Fruit fly (Drosophila melanogaster) Kc167 (cell line): ENCODE data around the gene rasp.

Experiments
- Myc ChIP-seq: fragments of >200 bp; optimal IDR thresholded peaks from 2 replicates; lab custom pipeline; 2017; ENCODE audit warnings: missing external identifiers
- Sin3A ChIP-seq: fragments of >200 bp; optimal IDR thresholded peaks from 2 replicates; lab custom pipeline; 2018; ENCODE audit warnings: missing external identifiers
- insv ChIP-seq: fragments of >200 bp; optimal IDR thresholded peaks from 3 replicates; lab custom pipeline; 2018; ENCODE audit warnings: missing external identifiers
- psq ChIP-seq: fragments of >200 bp; optimal IDR thresholded peaks from 2 replicates; lab custom pipeline; 2017; ENCODE audit warnings: missing external identifiers
- ttk ChIP-seq: sonication (Bioruptor generic); optimal IDR thresholded peaks from 2 replicates; lab custom pipeline; 2017; ENCODE audit warnings: missing external identifiers

dm6 chr3L:3192333-3192894, 30.4 kb downstream of the rasp start, which contains the start of gene CG14965:
- no peak for TF ChIP-seq psq (lab: Kevin White, UChicago)
- no peak for TF ChIP-seq ttk (lab: Kevin White, UChicago)
- TF ChIP-seq Sin3A (lab: Kevin White, UChicago), result no peak
- TF ChIP-seq insv (lab: Kevin White, UChicago), result no peak
- TF ChIP-seq Myc (lab: Kevin White, UChicago), result no peak
